Worm (Caenorhabditis elegans) whole organism, L4 larva: ENCODE data around the gene C06E2.2.

Experiments
- F26F4.8 ChIP-seq: fragments of 200-800 bp; sonication (Bioruptor generic); conservative IDR thresholded peaks from 2 replicates; pipeline ENCODE4 v1.3.6; 2022; ENCODE audit warnings: missing genetic modification characterization, missing compliant biosample characterization
- F44E2.7 ChIP-seq: fragments of 200-800 bp; sonication (Bioruptor generic); IDR thresholded peaks from 2 replicates; pipeline ENCODE4 v2.1.2; 2022; ENCODE audit warnings: missing genetic modification characterization, missing compliant biosample characterization
- Y105C5A.15 ChIP-seq: fragments of 200-800 bp; sonication (Bioruptor generic); IDR thresholded peaks from 2 replicates; pipeline ENCODE4 v1.3.6; 2022; ENCODE audit warnings: missing genetic modification characterization, missing compliant biosample characterization
- Y75B8A.6 ChIP-seq: fragments of 200-800 bp; sonication (Bioruptor generic); IDR thresholded peaks from 2 replicates; pipeline ENCODE4 v1.3.6; 2022; ENCODE audit warnings: missing genetic modification reagents, missing genetic modification characterization, missing compliant biosample characterization
- ZK337.2 ChIP-seq: fragments of 200-800 bp; sonication (Bioruptor generic); IDR thresholded peaks from 2 replicates; pipeline ENCODE4 v1.3.6; 2022; ENCODE audit warnings: missing genetic modification reagents, missing genetic modification characterization, missing compliant biosample characterization
- aha-1 ChIP-seq: fragments of 150-350 bp; peaks from one replicate; lab custom pipeline; 2014; ENCODE audit warnings: missing biosample characterization, missing genetic modification characterization
- ceh-82 ChIP-seq: sonication (generic microtip); optimal IDR thresholded peaks from 2 replicates; lab custom pipeline; 2017; ENCODE audit warnings: missing biosample characterization, missing genetic modification characterization
- daf-16 ChIP-seq, 3 experiments: sonication (generic microtip); optimal IDR thresholded peaks; 2 replicates each; lab custom pipeline; 2016 to 2017; ENCODE audit warnings: missing genetic modification characterization in 3 of 3, missing genetic modification reagents in 3 of 3, mild to moderate bottlenecking in 2 of 3, missing compliant biosample characterization in 2 of 3, missing biosample characterization in 1 of 3, moderate library complexity in 1 of 3
- daf-19 ChIP-seq: fragments of 200-800 bp; sonication (Bioruptor generic); conservative IDR thresholded peaks from 2 replicates; pipeline ENCODE4 v1.3.6; 2022; ENCODE audit warnings: missing genetic modification characterization, missing compliant biosample characterization
- daf-8 ChIP-seq: fragments of 200-800 bp; sonication (Bioruptor generic); IDR thresholded peaks from 2 replicates; pipeline ENCODE4 v1.3.6; 2022; ENCODE audit warnings: missing genetic modification characterization, missing compliant biosample characterization
- dmd-6 ChIP-seq: fragments of 200-800 bp; sonication (Bioruptor generic); IDR thresholded peaks from 2 replicates; pipeline ENCODE4 v1.3.6; 2022; ENCODE audit warnings: missing genetic modification reagents, missing genetic modification characterization, missing compliant biosample characterization
- hif-1 ChIP-seq, 2 experiments: sonication (generic microtip); optimal IDR thresholded peaks; 2 replicates each; lab custom pipeline; 2016 to 2017; ENCODE audit warnings: missing compliant biosample characterization in 2 of 2, missing genetic modification characterization in 2 of 2, missing genetic modification reagents in 2 of 2, missing genotype in 2 of 2, mild to moderate bottlenecking in 1 of 2
- hlh-30 ChIP-seq: sonication (generic microtip); optimal IDR thresholded peaks from 2 replicates; lab custom pipeline; 2017; ENCODE audit warnings: antibody characterized with exemption, mild to moderate bottlenecking, missing genetic modification characterization, missing compliant biosample characterization; ENCODE audit not compliant: insufficient read depth
- hmg-1.1 ChIP-seq: fragments of 200-800 bp; sonication (Bioruptor generic); IDR thresholded peaks from 2 replicates; pipeline ENCODE4 v1.3.6; 2022; ENCODE audit warnings: missing genetic modification reagents, missing genetic modification characterization, missing compliant biosample characterization
- lin-13 ChIP-seq: fragments of 150-350 bp; optimal IDR thresholded peaks from 2 replicates; lab custom pipeline; 2014; ENCODE audit warnings: missing biosample characterization, missing genetic modification reagents, missing genetic modification characterization
- lsy-2 ChIP-seq, 2 experiments: fragments of 150-350 bp in 1 of 2; sonication (generic microtip) in 1 of 2; optimal IDR thresholded peaks; 2 replicates each; lab custom pipeline; 2014 to 2017; ENCODE audit warnings: missing biosample characterization in 2 of 2, missing genetic modification characterization in 2 of 2
- madf-5 ChIP-seq, 2 experiments: fragments of 200-800 bp; sonication (Bioruptor generic); IDR thresholded peaks; 2 replicates each; pipeline ENCODE4 v1.3.6; 2022; ENCODE audit warnings: missing compliant biosample characterization in 2 of 2, missing genetic modification characterization in 2 of 2
- mdl-1 ChIP-seq, 2 experiments: fragments of 150-350 bp in 1 of 2; sonication (generic microtip) in 1 of 2; optimal IDR thresholded peaks; 2 replicates each; lab custom pipeline; 2014 to 2017; ENCODE audit warnings: missing biosample characterization in 2 of 2, missing genetic modification characterization in 2 of 2
- mep-1 ChIP-seq: fragments of 150-350 bp; sonication (generic microtip); optimal IDR thresholded peaks from 3 replicates; lab custom pipeline; 2014; ENCODE audit warnings: missing biosample characterization, missing genetic modification characterization
- mxl-3 ChIP-seq: fragments of 200-800 bp; sonication (Bioruptor generic); optimal IDR thresholded peaks from 2 replicates; lab custom pipeline; 2018; ENCODE audit warnings: mild to moderate bottlenecking, missing genetic modification characterization, missing compliant biosample characterization
- nhr-25 ChIP-seq: sonication (generic microtip); optimal IDR thresholded peaks from 2 replicates; lab custom pipeline; 2017; ENCODE audit warnings: missing genetic modification characterization, mild to moderate bottlenecking, missing compliant biosample characterization, antibody characterized with exemption, moderate library complexity, borderline replicate concordance; ENCODE audit not compliant: insufficient read depth
- nhr-48 ChIP-seq: sonication (generic microtip); optimal IDR thresholded peaks from 2 replicates; lab custom pipeline; 2016; ENCODE audit warnings: mild to moderate bottlenecking, missing genetic modification characterization, missing compliant biosample characterization
- nhr-6 ChIP-seq: fragments of 150-350 bp; optimal IDR thresholded peaks from 2 replicates; lab custom pipeline; 2014; ENCODE audit warnings: missing biosample characterization, missing genetic modification characterization
- pha-4 ChIP-seq, 2 experiments: fragments of 150-350 bp in 1 of 2; fragments of 200-800 bp in 1 of 2; sonication (Bioruptor generic) in 1 of 2; IDR thresholded peaks in 1 of 2; optimal IDR thresholded peaks in 1 of 2; 2 replicates each; pipeline versions ENCODE4 v1.3.6 to Lab custom; 2014 to 2022; ENCODE audit warnings: missing genetic modification characterization in 2 of 2, missing genetic modification reagents in 2 of 2, missing biosample characterization in 1 of 2, missing compliant biosample characterization in 1 of 2
- rbr-2 ChIP-seq: sonication (generic microtip); optimal IDR thresholded peaks from 2 replicates; lab custom pipeline; 2016; ENCODE audit warnings: missing genotype, missing genetic modification characterization, missing compliant biosample characterization
- snpc-1.2 ChIP-seq: fragments of 200-800 bp; sonication (Bioruptor generic); IDR thresholded peaks from 2 replicates; pipeline ENCODE4 v1.3.6; 2022; ENCODE audit warnings: missing genetic modification reagents, missing genetic modification characterization, missing compliant biosample characterization
- tag-97 ChIP-seq: fragments of 200-800 bp; sonication (Bioruptor generic); IDR thresholded peaks from 2 replicates; pipeline ENCODE4 v1.3.6; 2022; ENCODE audit warnings: missing genetic modification characterization, missing compliant biosample characterization
- unc-62 ChIP-seq, 3 experiments: fragments of 150-350 bp in 1 of 3; sonication (generic microtip); optimal IDR thresholded peaks in 2 of 3; peaks in 1 of 3; 1 replicate in 1 of 3; 2 replicates in 2 of 3; lab custom pipeline; 2014 to 2017; ENCODE audit warnings: missing biosample characterization in 3 of 3, missing genetic modification characterization in 3 of 3, missing genetic modification reagents in 3 of 3, missing genotype in 1 of 3
- zip-2 ChIP-seq: fragments of 150-350 bp; optimal IDR thresholded peaks from 2 replicates; lab custom pipeline; 2014; ENCODE audit warnings: missing biosample characterization, missing genetic modification characterization

Gene C06E2.2

ce11 chrX:8875867-8876266 lies 3.6 kb upstream of the C06E2.2 start:
- TF ChIP-seq ZK337.2 (no peak), mxl-3 (GFP tag; lab: Kevin White, UChicago) (peak; percentile 47)

DNA sequence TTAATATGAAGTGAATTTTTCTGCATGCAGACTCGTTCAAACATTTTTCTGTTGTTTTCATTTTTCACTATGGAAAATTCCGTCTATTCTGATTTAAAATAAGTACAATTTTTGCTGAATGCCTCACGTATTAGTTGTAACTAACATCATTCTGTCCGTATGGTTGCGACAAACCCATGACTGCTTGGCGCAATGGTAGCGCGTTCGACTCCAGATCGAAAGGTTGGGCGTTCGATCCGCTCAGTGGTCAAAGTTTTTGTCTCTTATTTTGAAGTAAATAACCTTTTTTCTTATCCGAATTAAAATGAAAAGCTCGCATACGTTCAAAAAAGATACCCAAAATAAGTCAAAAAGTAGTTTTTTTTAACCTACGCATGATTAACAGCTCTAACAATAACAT lies 2.3 kb upstream of the C06E2.2 start:
- TF ChIP-seq pha-4 (GFP tag; IDR thresholded peaks at IDR 0.05; lab: Robert Waterston, UW) (peak; percentile 37; the same call in 1 of the 2 replicates), pha-4 (tag; optimal IDR thresholded peaks at IDR 0.05; lab: Kevin White, UChicago) (no peak), F44E2.7 (no peak), F26F4.8 (peak; percentile 60; the same call in 1 of the 2 replicates), aha-1 (tag; lab: Kevin White, UChicago) (peak; percentile 40), daf-16 (GFP tag; optimal IDR thresholded peaks at IDR 0.05; lab: Kevin White, UChicago) (peak in 1 of 2 experiments; percentile 26), daf-16 (tag; optimal IDR thresholded peaks at IDR 0.05; lab: Kevin White, UChicago) (no peak), hmg-1.1 (GFP tag; lab: Robert Waterston, UW) (0 out of 2 replicates have a peak, but pooled peaks have one; percentile 39), zip-2 (tag; lab: Kevin White, UChicago) (no peak), dmd-6 (GFP tag; lab: Robert Waterston, UW) (no peak), madf-5 (GFP tag; IDR thresholded peaks at IDR 0.05; lab: Robert Waterston, UW) (peak in 1 of 2 experiments; percentile 51; a peak in 1 of 4 replicates), snpc-1.2 (GFP tag; lab: Robert Waterston, UW) (peak; percentile 67; the same call in 1 of the 2 replicates), nhr-6 (peak; percentile 19), hlh-30 (tag; lab: Kevin White, UChicago) (peak; percentile 45), mep-1 (tag; lab: Kevin White, UChicago) (peak; percentile 3)

ce11 chrX:8878709-8879108 lies 740 bp upstream of the C06E2.2 start:
- TF ChIP-seq lsy-2 (tag; optimal IDR thresholded peaks at IDR 0.05; lab: Kevin White, UChicago): no peak
- TF ChIP-seq rbr-2: no peak
- TF ChIP-seq tag-97 (GFP tag; lab: Robert Waterston, UW): no peak
- no peak for TF ChIP-seq daf-19 (GFP tag; lab: Robert Waterston, UW)
- no peak for TF ChIP-seq ZK337.2
- no peak for TF ChIP-seq Y75B8A.6 (GFP tag; lab: Robert Waterston, UW)
- TF ChIP-seq hif-1 (tag; optimal IDR thresholded peaks at IDR 0.05; lab: Kevin White, UChicago): no peak
- no peak for TF ChIP-seq nhr-48 (tag; lab: Kevin White, UChicago)
- TF ChIP-seq hlh-30 (tag; lab: Kevin White, UChicago): no peak
- TF ChIP-seq F26F4.8: no peak
- no peak for TF ChIP-seq lin-13 (GFP tag; lab: Kevin White, UChicago)
- TF ChIP-seq Y105C5A.15 (GFP tag; lab: Robert Waterston, UW): no peak
- TF ChIP-seq mdl-1 (tag; optimal IDR thresholded peaks at IDR 0.05; lab: Kevin White, UChicago): no peak

- no peak for TF ChIP-seq daf-8
- peak; percentile 58 for TF ChIP-seq nhr-25 (tag; lab: Kevin White, UChicago)
Measured at ce11 chrX:8882162-8882561, 2.7 kb downstream of the C06E2.2 start.

- TF ChIP-seq daf-16 (GFP tag; optimal IDR thresholded peaks at IDR 0.05; lab: Kevin White, UChicago): peak in 1 of 2 experiments; percentile 29
- no peak for TF ChIP-seq daf-16 (tag; optimal IDR thresholded peaks at IDR 0.05; lab: Kevin White, UChicago)
- TF ChIP-seq unc-62 (GFP tag; optimal IDR thresholded peaks at IDR 0.05 in 1 of 2; lab: Kevin White, UChicago): peak in 1 of 2 experiments; percentile 54
- TF ChIP-seq unc-62 (tag; optimal IDR thresholded peaks at IDR 0.05; lab: Kevin White, UChicago): no peak
- TF ChIP-seq ceh-82 (tag; lab: Kevin White, UChicago): no peak
Measured at ce11 chrX:8888835-8889234, 9.4 kb downstream of the C06E2.2 start.
